Worm (Caenorhabditis elegans) whole organism, L1 larva: Measurements from ENCODE around the gene mspn-1.

Experiments
- C16A3.4 ChIP-seq: fragments of 150-350 bp; optimal IDR thresholded peaks from 2 replicates; lab custom pipeline; 2014; ENCODE audit warnings: missing biosample characterization, missing genetic modification characterization
- C34B4.2 ChIP-seq: sonication (generic microtip); optimal IDR thresholded peaks from 2 replicates; lab custom pipeline; 2017; ENCODE audit warnings: mild to moderate bottlenecking, missing genetic modification characterization, missing compliant biosample characterization
- F16B12.6 ChIP-seq: fragments of 150-350 bp; optimal IDR thresholded peaks from 2 replicates; lab custom pipeline; 2014; ENCODE audit warnings: missing biosample characterization, missing genetic modification characterization
- Y116A8C.19 ChIP-seq: sonication (generic microtip); optimal IDR thresholded peaks from 2 replicates; lab custom pipeline; 2016; ENCODE audit warnings: missing compliant biosample characterization, missing genetic modification characterization, borderline replicate concordance
- aha-1 ChIP-seq: fragments of 150-350 bp; optimal IDR thresholded peaks from 2 replicates; lab custom pipeline; 2014; ENCODE audit warnings: missing biosample characterization, missing genetic modification characterization
- alr-1 ChIP-seq: fragments of 200-800 bp; sonication (Bioruptor generic); optimal IDR thresholded peaks from 2 replicates; lab custom pipeline; 2018; ENCODE audit warnings: borderline replicate concordance, mild to moderate bottlenecking, missing genetic modification characterization, missing compliant biosample characterization
- ama-1 ChIP-seq: fragments of 150-350 bp; optimal IDR thresholded peaks from 2 replicates; lab custom pipeline; 2014
- blmp-1 ChIP-seq: fragments of 150-350 bp; optimal IDR thresholded peaks from 2 replicates; lab custom pipeline; 2014; ENCODE audit warnings: missing biosample characterization, missing genetic modification characterization
- ceh-63 ChIP-seq: fragments of 200-800 bp; sonication (Bioruptor generic); optimal IDR thresholded peaks from 2 replicates; lab custom pipeline; 2018; ENCODE audit warnings: mild to moderate bottlenecking, missing genetic modification characterization, missing compliant biosample characterization
- ceh-8 ChIP-seq: fragments of 200-800 bp; sonication (Bioruptor generic); optimal IDR thresholded peaks from 2 replicates; lab custom pipeline; 2018; ENCODE audit warnings: mild to moderate bottlenecking, missing genetic modification characterization, moderate library complexity, missing compliant biosample characterization
- ceh-82 ChIP-seq, 3 experiments: fragments of 150-350 bp in 1 of 3; sonication (generic microtip) in 2 of 3; optimal IDR thresholded peaks; 2 replicates each; lab custom pipeline; 2014 to 2017; ENCODE audit warnings: missing biosample characterization in 3 of 3, missing genetic modification characterization in 3 of 3
- ceh-88 ChIP-seq: fragments of 200-800 bp; sonication (Bioruptor generic); IDR thresholded peaks from 2 replicates; pipeline ENCODE4 v1.3.6; 2022; ENCODE audit warnings: missing genetic modification characterization, missing compliant biosample characterization
- dpl-1 ChIP-seq, 3 experiments: fragments of 150-350 bp in 2 of 3; sonication (generic microtip) in 1 of 3; optimal IDR thresholded peaks; 2 replicates each; lab custom pipeline; 2014 to 2017; ENCODE audit warnings: missing biosample characterization in 3 of 3, missing genetic modification characterization in 3 of 3, missing genetic modification reagents in 3 of 3
- dsc-1 ChIP-seq: sonication (generic microtip); optimal IDR thresholded peaks from 2 replicates; lab custom pipeline; 2016; ENCODE audit warnings: mild to moderate bottlenecking, missing genetic modification characterization, missing compliant biosample characterization
- efl-3 ChIP-seq: fragments of 200-800 bp; sonication (Bioruptor generic); optimal IDR thresholded peaks from 2 replicates; lab custom pipeline; 2018; ENCODE audit warnings: mild to moderate bottlenecking, missing genetic modification characterization, missing compliant biosample characterization
- egl-13 ChIP-seq: sonication (generic microtip); optimal IDR thresholded peaks from 2 replicates; lab custom pipeline; 2016; ENCODE audit warnings: missing genotype, missing genetic modification reagents, missing genetic modification characterization, missing compliant biosample characterization
- egl-27 ChIP-seq, 2 experiments: fragments of 150-350 bp in 1 of 2; sonication (generic microtip); optimal IDR thresholded peaks; 3 replicates each; lab custom pipeline; 2017 to 2018; ENCODE audit warnings: missing biosample characterization in 2 of 2, missing genetic modification characterization in 2 of 2, missing genetic modification reagents in 2 of 2
- elt-2 ChIP-seq: sonication (generic microtip); optimal IDR thresholded peaks from 2 replicates; lab custom pipeline; 2016; ENCODE audit warnings: missing genetic modification characterization, mild to moderate bottlenecking, inconsistent platforms, missing compliant biosample characterization, missing genetic modification reagents
- elt-3 ChIP-seq, 6 experiments: fragments of 150-350 bp in 1 of 6; sonication (generic microtip); optimal IDR thresholded peaks; 2 replicates each; lab custom pipeline; 2017 to 2018; ENCODE audit warnings: missing biosample characterization in 6 of 6, missing genetic modification characterization in 6 of 6, inconsistent platforms in 1 of 6
- fkh-4 ChIP-seq: sonication (generic microtip); optimal IDR thresholded peaks from 2 replicates; lab custom pipeline; 2016; ENCODE audit warnings: missing compliant biosample characterization, missing genetic modification characterization, borderline replicate concordance
- fos-1 ChIP-seq: fragments of 150-350 bp; optimal IDR thresholded peaks from 2 replicates; lab custom pipeline; 2014; ENCODE audit warnings: missing biosample characterization, missing genetic modification characterization
- hlh-17 ChIP-seq: fragments of 200-800 bp; sonication (Bioruptor generic); optimal IDR thresholded peaks from 2 replicates; lab custom pipeline; 2018; ENCODE audit warnings: missing genetic modification characterization, mild to moderate bottlenecking, missing compliant biosample characterization, moderate library complexity, borderline replicate concordance
- hlh-4 ChIP-seq: sonication (generic microtip); optimal IDR thresholded peaks from 2 replicates; lab custom pipeline; 2016; ENCODE audit warnings: mild to moderate bottlenecking, missing genetic modification characterization, missing compliant biosample characterization
- isw-1 ChIP-seq: fragments of 200-800 bp; sonication (Bioruptor generic); IDR thresholded peaks from 2 replicates; pipeline ENCODE4 v1.3.6; 2022; ENCODE audit warnings: missing genetic modification characterization, missing compliant biosample characterization
- lin-13 ChIP-seq: fragments of 150-350 bp; optimal IDR thresholded peaks from 2 replicates; lab custom pipeline; 2014; ENCODE audit warnings: missing biosample characterization, missing genetic modification reagents, missing genetic modification characterization
- lin-15B ChIP-seq: fragments of 150-350 bp; sonication (generic microtip); optimal IDR thresholded peaks from 3 replicates; lab custom pipeline; 2014; ENCODE audit warnings: missing biosample characterization, missing genetic modification characterization
- mdl-1 ChIP-seq, 2 experiments: fragments of 150-350 bp; optimal IDR thresholded peaks; 2 replicates each; lab custom pipeline; 2014 to 2017; ENCODE audit warnings: missing biosample characterization in 2 of 2, missing genetic modification characterization in 2 of 2, inconsistent platforms in 1 of 2
- nhr-11 ChIP-seq: fragments of 150-350 bp; optimal IDR thresholded peaks from 2 replicates; lab custom pipeline; 2014; ENCODE audit warnings: missing biosample characterization, missing genetic modification characterization
- nhr-12 ChIP-seq: sonication (generic microtip); optimal IDR thresholded peaks from 2 replicates; lab custom pipeline; 2017; ENCODE audit warnings: missing biosample characterization, missing genetic modification characterization
- nhr-19 ChIP-seq: fragments of 200-800 bp; sonication (Bioruptor generic); conservative IDR thresholded peaks from 2 replicates; pipeline ENCODE4 v1.3.6; 2022; ENCODE audit warnings: missing genetic modification characterization, missing compliant biosample characterization
- nhr-237 ChIP-seq: fragments of 150-350 bp; optimal IDR thresholded peaks from 2 replicates; lab custom pipeline; 2014; ENCODE audit warnings: missing biosample characterization, missing genetic modification characterization
- nhr-28 ChIP-seq: fragments of 150-350 bp; optimal IDR thresholded peaks from 2 replicates; lab custom pipeline; 2014; ENCODE audit warnings: missing biosample characterization, missing genetic modification characterization
- nhr-47 ChIP-seq: sonication (generic microtip); optimal IDR thresholded peaks from 2 replicates; lab custom pipeline; 2016; ENCODE audit warnings: mild to moderate bottlenecking, missing genetic modification characterization, moderate library complexity, missing compliant biosample characterization
- nhr-77 ChIP-seq: fragments of 150-350 bp; optimal IDR thresholded peaks from 2 replicates; lab custom pipeline; 2014; ENCODE audit warnings: missing biosample characterization, missing genetic modification characterization
- nhr-84 ChIP-seq: sonication (generic microtip); optimal IDR thresholded peaks from 2 replicates; lab custom pipeline; 2017; ENCODE audit warnings: missing biosample characterization, missing genetic modification characterization
- nhr-85 ChIP-seq: sonication (generic microtip); peaks from one replicate; lab custom pipeline; 2016; ENCODE audit warnings: missing genetic modification characterization, inconsistent platforms, missing compliant biosample characterization
- nhr-90 ChIP-seq: sonication (generic microtip); optimal IDR thresholded peaks from 2 replicates; lab custom pipeline; 2016; ENCODE audit warnings: mild to moderate bottlenecking, missing genetic modification characterization, missing compliant biosample characterization; ENCODE audit not compliant: poor library complexity
- pag-3 ChIP-seq: sonication (generic microtip); optimal IDR thresholded peaks from 2 replicates; lab custom pipeline; 2017; ENCODE audit warnings: missing genetic modification characterization, mild to moderate bottlenecking, missing compliant biosample characterization, antibody characterized with exemption, borderline replicate concordance; ENCODE audit not compliant: insufficient read depth
- rnt-1 ChIP-seq: sonication (generic microtip); optimal IDR thresholded peaks from 2 replicates; lab custom pipeline; 2016; ENCODE audit warnings: mild to moderate bottlenecking, missing genetic modification characterization, moderate library complexity, missing compliant biosample characterization
- snpc-4 ChIP-seq: fragments of 150-350 bp; optimal IDR thresholded peaks from 2 replicates; lab custom pipeline; 2014; ENCODE audit warnings: missing biosample characterization, missing genetic modification characterization
- sox-4 ChIP-seq: sonication (generic microtip); optimal IDR thresholded peaks from 2 replicates; lab custom pipeline; 2016; ENCODE audit warnings: missing genetic modification characterization, missing compliant biosample characterization
- sup-37 ChIP-seq: fragments of 200-800 bp; sonication (Bioruptor generic); optimal IDR thresholded peaks from 2 replicates; lab custom pipeline; 2018; ENCODE audit warnings: mild to moderate bottlenecking, missing genetic modification characterization, missing compliant biosample characterization
- swsn-7 ChIP-seq: sonication (generic microtip); optimal IDR thresholded peaks from 2 replicates; lab custom pipeline; 2016; ENCODE audit warnings: missing genetic modification characterization, missing compliant biosample characterization
- tlp-1 ChIP-seq: fragments of 150-350 bp; optimal IDR thresholded peaks from 2 replicates; lab custom pipeline; 2014; ENCODE audit warnings: missing biosample characterization, missing genetic modification characterization
- unc-30 ChIP-seq: sonication (generic microtip); optimal IDR thresholded peaks from 2 replicates; lab custom pipeline; 2017; ENCODE audit warnings: missing biosample characterization, missing genetic modification characterization
- unc-62 ChIP-seq: fragments of 150-350 bp; optimal IDR thresholded peaks from 2 replicates; lab custom pipeline; 2014; ENCODE audit warnings: missing biosample characterization, missing genetic modification reagents, missing genetic modification characterization
- vab-15 ChIP-seq: sonication (generic microtip); optimal IDR thresholded peaks from 2 replicates; lab custom pipeline; 2017; ENCODE audit warnings: missing genotype, mild to moderate bottlenecking, missing genetic modification characterization, missing compliant biosample characterization
- zag-1 ChIP-seq: fragments of 150-350 bp; optimal IDR thresholded peaks from 2 replicates; lab custom pipeline; 2014; ENCODE audit warnings: missing biosample characterization, missing genetic modification characterization
- ztf-11 ChIP-seq, 2 experiments: sonication (generic microtip); optimal IDR thresholded peaks; 2 replicates each; lab custom pipeline; 2016 to 2017; ENCODE audit warnings: missing genetic modification characterization in 2 of 2, missing biosample characterization in 1 of 2, missing compliant biosample characterization in 1 of 2
- ztf-4 ChIP-seq: fragments of 150-350 bp; optimal IDR thresholded peaks from 2 replicates; lab custom pipeline; 2014; ENCODE audit warnings: missing biosample characterization, missing genetic modification characterization

The mspn-1 gene

ce11 chrIV:10174932-10175732 is 2.6 kb upstream of the mspn-1 start (continued):
- TF ChIP-seq fkh-4 (tag; lab: Kevin White, UChicago) (no peak), sox-4 (no peak), elt-3 (tag; optimal IDR thresholded peaks at IDR 0.05; lab: Kevin White, UChicago) (peak in 2 of 6 experiments; percentile 0 to 8), alr-1 (tag; lab: Kevin White, UChicago) (no peak), ztf-11 (tag; optimal IDR thresholded peaks at IDR 0.05; lab: Kevin White, UChicago) (no peak), ceh-63 (no peak), nhr-77 (no peak), nhr-28 (tag; lab: Kevin White, UChicago) (no peak), unc-30 (tag; lab: Kevin White, UChicago) (no peak), ceh-82 (tag; optimal IDR thresholded peaks at IDR 0.05; lab: Kevin White, UChicago) (no peak), tlp-1 (no peak), ztf-4 (no peak), nhr-11 (no peak), dpl-1 (GFP tag; optimal IDR thresholded peaks at IDR 0.05; lab: Kevin White, UChicago) (no peak), rnt-1 (no peak), nhr-19 (peak; percentile 9; the same call in 1 of the 2 replicates), nhr-237 (tag; lab: Kevin White, UChicago) (no peak), ceh-88 (no peak), nhr-12 (tag; lab: Kevin White, UChicago) (no peak), elt-2 (tag; lab: Kevin White, UChicago) (peak; percentile 45), ceh-8 (GFP tag; lab: Kevin White, UChicago) (no peak), fos-1 (tag; lab: Kevin White, UChicago) (no peak), lin-15B (no peak), ama-1 (lab: Kevin White, UChicago) (no peak), nhr-47 (tag; lab: Kevin White, UChicago) (peak; percentile 0), efl-3 (GFP tag; lab: Kevin White, UChicago) (no peak), hlh-17 (no peak), pag-3 (tag; lab: Kevin White, UChicago) (no peak), dsc-1 (no peak)

ce11 chrIV:10176252-10176730 is 1.5 kb upstream of the mspn-1 start, which contains the start of gene rack-1:
Gene rack-1 (plus strand): TSS chrIV:10176680.
- TF ChIP-seq lin-13 (no peak), C16A3.4 (tag; lab: Kevin White, UChicago) (peak; percentile 60), mdl-1 (tag; optimal IDR thresholded peaks at IDR 0.05; lab: Kevin White, UChicago) (peak in 1 of 2 experiments; percentile 38), vab-15 (tag; lab: Kevin White, UChicago) (no peak), egl-13 (no peak), egl-27 (tag; optimal IDR thresholded peaks at IDR 0.05; lab: Kevin White, UChicago) (no peak), snpc-4 (tag; lab: Kevin White, UChicago) (peak; percentile 15), nhr-237 (tag; lab: Kevin White, UChicago) (no peak), isw-1 (GFP tag; lab: Robert Waterston, UW) (peak; percentile 7; the same call in 1 of the 2 replicates), zag-1 (tag; lab: Kevin White, UChicago) (no peak), hlh-4 (tag; lab: Kevin White, UChicago) (no peak), sox-4 (no peak), nhr-85 (tag; lab: Kevin White, UChicago) (peak; percentile 76), swsn-7 (tag; lab: Kevin White, UChicago) (peak; percentile 50), F16B12.6 (tag; lab: Kevin White, UChicago) (peak; percentile 39), C34B4.2 (no peak), sup-37 (GFP tag; lab: Kevin White, UChicago) (no peak), unc-62 (GFP tag; lab: Kevin White, UChicago) (no peak), nhr-84 (tag; lab: Kevin White, UChicago) (no peak), unc-30 (tag; lab: Kevin White, UChicago) (no peak), Y116A8C.19 (tag; lab: Kevin White, UChicago) (no peak), blmp-1 (peak; percentile 47), ztf-4 (no peak), elt-3 (tag; optimal IDR thresholded peaks at IDR 0.05; lab: Kevin White, UChicago) (peak in 1 of 6 experiments; percentile 51), ceh-63 (no peak), ceh-88 (no peak), nhr-90 (tag; lab: Kevin White, UChicago) (peak; percentile 31), aha-1 (tag; lab: Kevin White, UChicago) (no peak), dpl-1 (GFP tag; optimal IDR thresholded peaks at IDR 0.05; lab: Kevin White, UChicago) (peak; percentile 48 to 71 (median 52))
